Fruit fly (Drosophila melanogaster): ENCODE measurements around the gene TbCMF46.

TbCMF46 gene

dm6 chr2L:9924765-9925164 is at the start of gene TbCMF46, which contains the start of gene CG42366:
TSS of gene TbCMF46 (minus strand) at chr2L:9924865.
TSS of gene CG42366 (plus strand) at chr2L:9925161.
- TF ChIP-seq psq (optimal IDR thresholded peaks at IDR 0.05) (no peak), pan (optimal IDR thresholded peaks at IDR 0.05) (no peak), Dll (optimal IDR thresholded peaks at IDR 0.05) (no peak), usp (GFP tag; optimal IDR thresholded peaks at IDR 0.05) (no peak), CG8478 (optimal IDR thresholded peaks at IDR 0.05) (no peak), EcR (GFP tag; optimal IDR thresholded peaks at IDR 0.05) (no peak)

dm6 chr2L:9972624-9973023 is 48.0 kb upstream of the TbCMF46 start:
- TF ChIP-seq pan (optimal IDR thresholded peaks at IDR 0.05) = no peak
- TF ChIP-seq Dll (optimal IDR thresholded peaks at IDR 0.05) = no peak
- TF ChIP-seq usp (GFP tag; optimal IDR thresholded peaks at IDR 0.05) = no peak
- no peak for TF ChIP-seq psq (optimal IDR thresholded peaks at IDR 0.05)
- TF ChIP-seq EcR (GFP tag; optimal IDR thresholded peaks at IDR 0.05) = no peak
- no peak for TF ChIP-seq CG8478 (optimal IDR thresholded peaks at IDR 0.05)

- TF ChIP-seq usp (GFP tag; optimal IDR thresholded peaks at IDR 0.05) (no peak), psq (optimal IDR thresholded peaks at IDR 0.05) (no peak), EcR (GFP tag; optimal IDR thresholded peaks at IDR 0.05) (no peak), CG8478 (optimal IDR thresholded peaks at IDR 0.05) (no peak), Dll (optimal IDR thresholded peaks at IDR 0.05) (no peak), pan (optimal IDR thresholded peaks at IDR 0.05) (no peak)
Observed at dm6 chr2L:9968201-9968727, 43.6 kb upstream of the TbCMF46 start.

- no peak for TF ChIP-seq Dll (optimal IDR thresholded peaks at IDR 0.05)
Observed at dm6 chr2L:9966983-9967737, 42.5 kb upstream of the TbCMF46 start, which contains the start of the genes Dref and RpL13. TSS of gene Dref (minus strand) at chr2L:9967229. TSS of gene RpL13 (plus strand) at chr2L:9967313.

dm6 chr2L:9963603-9964042 is 39.0 kb upstream of the TbCMF46 start, which contains the start of gene CG5850:
TSS of gene CG5850 (minus strand) at chr2L:9963949.
- TF ChIP-seq EcR (GFP tag; optimal IDR thresholded peaks at IDR 0.05) (no peak), Dll (optimal IDR thresholded peaks at IDR 0.05) (no peak)

- TF ChIP-seq usp (GFP tag; optimal IDR thresholded peaks at IDR 0.05) = no peak
- TF ChIP-seq CG8478 (optimal IDR thresholded peaks at IDR 0.05) = no peak
- no peak for TF ChIP-seq psq (optimal IDR thresholded peaks at IDR 0.05)
Observed at dm6 chr2L:9960758-9961157, 36.1 kb upstream of the TbCMF46 start.

- TF ChIP-seq psq (optimal IDR thresholded peaks at IDR 0.05) = no peak
- TF ChIP-seq usp (GFP tag; optimal IDR thresholded peaks at IDR 0.05) = no peak
- TF ChIP-seq Dll (optimal IDR thresholded peaks at IDR 0.05) = no peak
- peak; percentile 96 for TF ChIP-seq pan (optimal IDR thresholded peaks at IDR 0.05)
- TF ChIP-seq EcR (GFP tag; optimal IDR thresholded peaks at IDR 0.05) = no peak
- no peak for TF ChIP-seq CG8478 (optimal IDR thresholded peaks at IDR 0.05)
Observed at dm6 chr2L:9956993-9957652, 32.5 kb upstream of the TbCMF46 start, which contains the start of the genes CG4658 and CG5846. TSS of gene CG4658 (plus strand) at chr2L:9957132. TSS of gene CG5846 (minus strand) at chr2L:9957237.

dm6 chr2L:9954696-9955095 is 30.0 kb upstream of the TbCMF46 start:
- TF ChIP-seq usp (GFP tag; optimal IDR thresholded peaks at IDR 0.05) (no peak), pan (optimal IDR thresholded peaks at IDR 0.05) (no peak), psq (optimal IDR thresholded peaks at IDR 0.05) (no peak), EcR (GFP tag; optimal IDR thresholded peaks at IDR 0.05) (no peak), CG8478 (optimal IDR thresholded peaks at IDR 0.05) (no peak), Dll (optimal IDR thresholded peaks at IDR 0.05) (no peak)

- TF ChIP-seq Dll (optimal IDR thresholded peaks at IDR 0.05) (no peak), EcR (GFP tag; optimal IDR thresholded peaks at IDR 0.05) (no peak)
Observed at dm6 chr2L:9954119-9954518, 29.5 kb upstream of the TbCMF46 start, which contains the start of the genes CG13126 and CG4709. TSS of gene CG13126 (minus strand) at chr2L:9954181. TSS of gene CG4709 (plus strand) at chr2L:9954325.

- TF ChIP-seq usp (GFP tag; optimal IDR thresholded peaks at IDR 0.05) (no peak), EcR (GFP tag; optimal IDR thresholded peaks at IDR 0.05) (no peak), pan (optimal IDR thresholded peaks at IDR 0.05) (no peak), CG8478 (optimal IDR thresholded peaks at IDR 0.05) (no peak), Dll (optimal IDR thresholded peaks at IDR 0.05) (no peak), psq (optimal IDR thresholded peaks at IDR 0.05) (no peak)
Observed at dm6 chr2L:9949178-9950062, 24.8 kb upstream of the TbCMF46 start.

- TF ChIP-seq pan (optimal IDR thresholded peaks at IDR 0.05) (no peak), EcR (GFP tag; optimal IDR thresholded peaks at IDR 0.05) (no peak), CG8478 (optimal IDR thresholded peaks at IDR 0.05) (no peak), psq (optimal IDR thresholded peaks at IDR 0.05) (no peak), Dll (optimal IDR thresholded peaks at IDR 0.05) (no peak), usp (GFP tag; optimal IDR thresholded peaks at IDR 0.05) (no peak)
Observed at dm6 chr2L:9948520-9948858, 23.8 kb upstream of the TbCMF46 start.

Measured in whole organism.